Fruit fly (Drosophila melanogaster): ENCODE results near the gene CG6431.

DNA sequence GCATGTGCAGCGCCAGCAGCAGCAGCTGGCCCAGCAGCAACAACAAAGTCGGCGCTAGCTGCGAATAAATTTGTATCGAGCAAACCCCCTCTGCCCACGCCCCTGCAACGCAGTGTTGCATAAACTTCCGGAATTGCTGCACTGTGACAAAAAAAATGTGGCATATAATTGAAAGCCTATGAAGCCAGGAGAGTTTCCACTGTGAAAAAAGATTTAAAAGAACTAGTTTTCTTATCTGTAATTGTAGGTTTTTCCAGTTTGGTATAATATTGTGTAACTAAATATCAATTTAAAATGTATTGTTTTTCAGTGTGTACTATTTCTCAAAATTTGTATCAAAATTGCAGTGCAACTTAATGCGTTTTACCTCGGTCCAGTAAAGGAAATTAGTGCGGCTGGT lies 24.2 kb downstream of the CG6431 start:
- TF ChIP-seq fru (GFP tag; optimal IDR thresholded peaks at IDR 0.05) (no peak), Myc (optimal IDR thresholded peaks at IDR 0.05) (no peak), lola (GFP tag; optimal IDR thresholded peaks at IDR 0.05) (no peak), pan (optimal IDR thresholded peaks at IDR 0.05) (no peak)
